Fruit fly (Drosophila melanogaster) whole organism: ENCODE data around the gene CG9008.

Experiments
- CG8478 ChIP-seq: fragments of >200 bp; optimal IDR thresholded peaks from 2 replicates; lab custom pipeline; 2018; ENCODE audit warnings: inconsistent platforms
- Dll ChIP-seq: fragments of >200 bp; optimal IDR thresholded peaks from 2 replicates; lab custom pipeline; 2017
- pan ChIP-seq: fragments of >200 bp; optimal IDR thresholded peaks from 2 replicates; lab custom pipeline; 2017
- psq ChIP-seq: fragments of >200 bp; optimal IDR thresholded peaks from 2 replicates; lab custom pipeline; 2017

- TF ChIP-seq pan (lab: Kevin White, UChicago) (no peak), CG8478 (lab: Kevin White, UChicago) (no peak), psq (lab: Kevin White, UChicago) (no peak), Dll (lab: Kevin White, UChicago) (no peak)
These were observed 24.6 kb upstream of the CG9008 start for dm6 chr2L:13804561-13805067.
